Worm (Caenorhabditis elegans) whole organism, mixed stage, embryonic: ENCODE results near the gene Y37H2A.10.

Experiments used
- M03D4.4 ChIP-seq: sonication (generic microtip); optimal IDR thresholded peaks from 2 replicates; lab custom pipeline; 2017; ENCODE audit warnings: mild to moderate bottlenecking, missing genetic modification characterization, missing compliant biosample characterization
- bed-3 ChIP-seq: fragments of 200-800 bp; sonication (Bioruptor generic); optimal IDR thresholded peaks from 3 replicates; lab custom pipeline; 2018; ENCODE audit warnings: mild to moderate bottlenecking, missing genetic modification characterization, moderate library complexity, missing compliant biosample characterization
- ceh-39 ChIP-seq: fragments of 150-350 bp; optimal IDR thresholded peaks from 2 replicates; lab custom pipeline; 2014; ENCODE audit warnings: missing biosample characterization, missing genetic modification characterization
- ceh-43 ChIP-seq: fragments of 200-800 bp; sonication (Bioruptor generic); optimal IDR thresholded peaks from 2 replicates; lab custom pipeline; 2018; ENCODE audit warnings: mild to moderate bottlenecking, missing genetic modification characterization, moderate library complexity, missing compliant biosample characterization
- ceh-83 ChIP-seq: fragments of 200-800 bp; sonication (Bioruptor generic); optimal IDR thresholded peaks from 2 replicates; lab custom pipeline; 2018; ENCODE audit warnings: mild to moderate bottlenecking, missing genetic modification characterization, missing compliant biosample characterization
- ces-1 ChIP-seq: fragments of 150-350 bp; optimal IDR thresholded peaks from 2 replicates; lab custom pipeline; 2014; ENCODE audit warnings: missing biosample characterization, missing genetic modification reagents, missing genetic modification characterization
- cnd-1 ChIP-seq: fragments of 200-800 bp; sonication (Bioruptor generic); optimal IDR thresholded peaks from 2 replicates; lab custom pipeline; 2018; ENCODE audit warnings: mild to moderate bottlenecking, missing genetic modification characterization, missing compliant biosample characterization
- drap-1 ChIP-seq: fragments of 200-800 bp; sonication (Bioruptor generic); optimal IDR thresholded peaks from 3 replicates; lab custom pipeline; 2018; ENCODE audit warnings: mild to moderate bottlenecking, missing genetic modification characterization, missing compliant biosample characterization
- elt-1 ChIP-seq: sonication (generic microtip); optimal IDR thresholded peaks from 2 replicates; lab custom pipeline; 2017; ENCODE audit warnings: missing genetic modification characterization, mild to moderate bottlenecking, missing compliant biosample characterization, antibody characterized with exemption, moderate library complexity, borderline replicate concordance; ENCODE audit not compliant: insufficient read depth
- elt-3 ChIP-seq: fragments of 150-350 bp; optimal IDR thresholded peaks from 2 replicates; lab custom pipeline; 2014; ENCODE audit warnings: missing biosample characterization, missing genetic modification characterization
- flh-1 ChIP-seq: fragments of 200-800 bp; sonication (Bioruptor generic); optimal IDR thresholded peaks from 2 replicates; lab custom pipeline; 2018; ENCODE audit warnings: mild to moderate bottlenecking, missing genetic modification characterization, moderate library complexity, missing compliant biosample characterization
- ham-2 ChIP-seq: fragments of 200-800 bp; sonication (Bioruptor generic); optimal IDR thresholded peaks from 2 replicates; lab custom pipeline; 2018; ENCODE audit warnings: mild to moderate bottlenecking, missing genetic modification characterization, missing compliant biosample characterization
- hlh-1 ChIP-seq: fragments of 150-350 bp; optimal IDR thresholded peaks from 2 replicates; lab custom pipeline; 2014; ENCODE audit warnings: missing biosample characterization, missing genetic modification reagents, missing genetic modification characterization
- lin-13 ChIP-seq: fragments of 150-350 bp; optimal IDR thresholded peaks from 2 replicates; lab custom pipeline; 2014; ENCODE audit warnings: missing biosample characterization, missing genetic modification characterization
- lin-32 ChIP-seq: fragments of 200-800 bp; sonication (Bioruptor generic); optimal IDR thresholded peaks from 2 replicates; lab custom pipeline; 2018; ENCODE audit warnings: mild to moderate bottlenecking, missing genetic modification characterization, missing compliant biosample characterization
- lsy-2 ChIP-seq: fragments of 150-350 bp; optimal IDR thresholded peaks from 2 replicates; lab custom pipeline; 2014; ENCODE audit warnings: missing biosample characterization, missing genetic modification characterization
- mab-5 ChIP-seq: fragments of 150-350 bp; optimal IDR thresholded peaks from 2 replicates; lab custom pipeline; 2014; ENCODE audit warnings: missing biosample characterization, missing genetic modification characterization
- mep-1 ChIP-seq: fragments of 150-350 bp; optimal IDR thresholded peaks from 2 replicates; lab custom pipeline; 2017; ENCODE audit warnings: missing biosample characterization, missing genetic modification reagents, missing genetic modification characterization, inconsistent platforms
- mls-2 ChIP-seq: sonication (generic microtip); optimal IDR thresholded peaks from 2 replicates; lab custom pipeline; 2016; ENCODE audit warnings: mild to moderate bottlenecking, missing genetic modification characterization, moderate library complexity, missing compliant biosample characterization
- nhr-12 ChIP-seq: fragments of 150-350 bp; optimal IDR thresholded peaks from 2 replicates; lab custom pipeline; 2014; ENCODE audit warnings: missing biosample characterization, missing genetic modification characterization
- nhr-2 ChIP-seq: fragments of 150-350 bp; optimal IDR thresholded peaks from 2 replicates; lab custom pipeline; 2014; ENCODE audit warnings: missing biosample characterization, missing genetic modification characterization
- nhr-237 ChIP-seq: fragments of 150-350 bp; optimal IDR thresholded peaks from 2 replicates; lab custom pipeline; 2014; ENCODE audit warnings: missing biosample characterization, missing genetic modification characterization
- nhr-28 ChIP-seq: fragments of 150-350 bp; optimal IDR thresholded peaks from 2 replicates; lab custom pipeline; 2014; ENCODE audit warnings: missing biosample characterization, missing genetic modification characterization
- sem-2 ChIP-seq: fragments of 200-800 bp; sonication (Bioruptor generic); optimal IDR thresholded peaks from 2 replicates; lab custom pipeline; 2018; ENCODE audit warnings: mild to moderate bottlenecking, missing genetic modification characterization, missing compliant biosample characterization
- sptf-1 ChIP-seq: sonication (generic microtip); optimal IDR thresholded peaks from 2 replicates; lab custom pipeline; 2017; ENCODE audit warnings: mild to moderate bottlenecking, missing genetic modification characterization, moderate library complexity, missing compliant biosample characterization
- unc-120 ChIP-seq: sonication (generic microtip); optimal IDR thresholded peaks from 2 replicates; lab custom pipeline; 2017; ENCODE audit warnings: missing genetic modification characterization, missing compliant biosample characterization; ENCODE audit not compliant: poor library complexity, severe bottlenecking
- unc-39 ChIP-seq: fragments of 150-350 bp; optimal IDR thresholded peaks from 2 replicates; lab custom pipeline; 2014; ENCODE audit warnings: missing biosample characterization, missing genetic modification characterization
- unc-62 ChIP-seq: fragments of 150-350 bp; optimal IDR thresholded peaks from 2 replicates; lab custom pipeline; 2014; ENCODE audit warnings: missing biosample characterization, missing genetic modification reagents, missing genetic modification characterization
- zip-8 ChIP-seq: fragments of 150-350 bp; optimal IDR thresholded peaks from 2 replicates; lab custom pipeline; 2014; ENCODE audit warnings: missing biosample characterization, missing genetic modification characterization
- ztf-11 ChIP-seq: fragments of 150-350 bp; optimal IDR thresholded peaks from 2 replicates; lab custom pipeline; 2014; ENCODE audit warnings: missing biosample characterization, missing genetic modification characterization

Y37H2A.10 gene

ce11 chrV:18146077-18146476 is 7.3 kb downstream of the Y37H2A.10 start, which contains the start of gene C14A6.3:
TSS of gene C14A6.3 (plus strand) at chrV:18146377.
- TF ChIP-seq ham-2 (GFP tag; lab: Kevin White, UChicago) (no peak), ceh-39 (no peak), mls-2 (tag; lab: Kevin White, UChicago) (no peak), lin-13 (tag; lab: Kevin White, UChicago) (no peak), sptf-1 (tag; lab: Kevin White, UChicago) (no peak), nhr-237 (no peak), unc-39 (tag; lab: Kevin White, UChicago) (no peak), cnd-1 (tag; lab: Kevin White, UChicago) (no peak), flh-1 (GFP tag; lab: Kevin White, UChicago) (no peak), zip-8 (tag; lab: Kevin White, UChicago) (no peak), ztf-11 (tag; lab: Kevin White, UChicago) (no peak), mep-1 (tag; lab: Kevin White, UChicago) (no peak), drap-1 (no peak), ceh-43 (GFP tag; lab: Kevin White, UChicago) (no peak), M03D4.4 (tag; lab: Kevin White, UChicago) (no peak), hlh-1 (no peak)

- TF ChIP-seq zip-8 (tag; lab: Kevin White, UChicago) (no peak), ceh-43 (GFP tag; lab: Kevin White, UChicago) (no peak), unc-39 (tag; lab: Kevin White, UChicago) (no peak), drap-1 (no peak), bed-3 (GFP tag; lab: Kevin White, UChicago) (no peak), ham-2 (GFP tag; lab: Kevin White, UChicago) (no peak), unc-120 (tag; lab: Kevin White, UChicago) (no peak), flh-1 (GFP tag; lab: Kevin White, UChicago) (no peak), lin-32 (no peak), M03D4.4 (tag; lab: Kevin White, UChicago) (no peak), sptf-1 (tag; lab: Kevin White, UChicago) (no peak), hlh-1 (no peak), nhr-28 (tag; lab: Kevin White, UChicago) (no peak), nhr-237 (no peak), mls-2 (tag; lab: Kevin White, UChicago) (no peak)
These were observed 18.9 kb downstream of the Y37H2A.10 start, which contains the start of gene clec-48 for ce11 chrV:18157707-18158106. TSS of gene clec-48 (plus strand) at chrV:18158026.

- TF ChIP-seq mls-2 (tag; lab: Kevin White, UChicago) (no peak), elt-1 (no peak), ceh-43 (GFP tag; lab: Kevin White, UChicago) (no peak), hlh-1 (no peak), M03D4.4 (tag; lab: Kevin White, UChicago) (no peak), bed-3 (GFP tag; lab: Kevin White, UChicago) (no peak), sptf-1 (tag; lab: Kevin White, UChicago) (no peak), cnd-1 (tag; lab: Kevin White, UChicago) (no peak), nhr-12 (tag; lab: Kevin White, UChicago) (no peak), unc-120 (tag; lab: Kevin White, UChicago) (no peak), mab-5 (tag; lab: Kevin White, UChicago) (no peak), drap-1 (no peak)
These were observed 19.4 kb downstream of the Y37H2A.10 start for ce11 chrV:18158172-18158571.

ce11 chrV:18161228-18161627 is 22.4 kb downstream of the Y37H2A.10 start, which contains the start of gene C14A6.13:
TSS of gene C14A6.13 (minus strand) at chrV:18161328.
- no peak for TF ChIP-seq hlh-1
- TF ChIP-seq elt-3 = no peak
- TF ChIP-seq ceh-83 (GFP tag; lab: Kevin White, UChicago) = no peak
- TF ChIP-seq unc-120 (tag; lab: Kevin White, UChicago) = no peak
- TF ChIP-seq unc-62 (GFP tag; lab: Kevin White, UChicago) = no peak
- no peak for TF ChIP-seq sptf-1 (tag; lab: Kevin White, UChicago)
- no peak for TF ChIP-seq lin-13 (tag; lab: Kevin White, UChicago)
- no peak for TF ChIP-seq sem-2 (GFP tag; lab: Kevin White, UChicago)
- no peak for TF ChIP-seq M03D4.4 (tag; lab: Kevin White, UChicago)
- no peak for TF ChIP-seq lin-32
- TF ChIP-seq nhr-2 (tag; lab: Kevin White, UChicago) = no peak
- no peak for TF ChIP-seq drap-1
- no peak for TF ChIP-seq nhr-28 (tag; lab: Kevin White, UChicago)

- TF ChIP-seq zip-8 (tag; lab: Kevin White, UChicago) (no peak), lsy-2 (no peak), ces-1 (GFP tag; lab: Kevin White, UChicago) (no peak), bed-3 (GFP tag; lab: Kevin White, UChicago) (no peak), unc-120 (tag; lab: Kevin White, UChicago) (no peak), sem-2 (GFP tag; lab: Kevin White, UChicago) (no peak), ceh-83 (GFP tag; lab: Kevin White, UChicago) (no peak)
These were observed 23.8 kb downstream of the Y37H2A.10 start, which contains the start of gene C14A6.12 for ce11 chrV:18162568-18162967. TSS of gene C14A6.12 (minus strand) at chrV:18162668.
